Worm (Caenorhabditis elegans): ENCODE data around the gene sld-5.
A peak's percentile ranks its signal among the peaks of the same experiment; 100 is the strongest.

sld-5 gene

ce11 chrV:20237429-20237828 is at the start of gene sld-5:
sld-5 (minus strand) TSS chrV:20237745.
- TF ChIP-seq sup-37 (GFP tag; optimal IDR thresholded peaks at IDR 0.05) (no peak), sox-4 (tag; optimal IDR thresholded peaks at IDR 0.05) (no peak), hpl-2 (GFP tag; optimal IDR thresholded peaks at IDR 0.05) (no peak), isw-1 (GFP tag; IDR thresholded peaks at IDR 0.05) (no peak), nhr-12 (tag; optimal IDR thresholded peaks at IDR 0.05) (no peak), skn-1 (tag; optimal IDR thresholded peaks at IDR 0.05) (no peak), grh-1 (GFP tag; IDR thresholded peaks at IDR 0.05) (no peak), pag-3 (tag; optimal IDR thresholded peaks at IDR 0.05; ENCODE audit: borderline replicate concordance, insufficient read depth) (no peak), pax-3 (tag; optimal IDR thresholded peaks at IDR 0.05) (no peak), tlp-1 (tag; optimal IDR thresholded peaks at IDR 0.05) (no peak), swsn-7 (tag; optimal IDR thresholded peaks at IDR 0.05) (no peak)

ce11 chrV:20282827-20283226 is 45.3 kb upstream of the sld-5 start:
- TF ChIP-seq unc-86 (tag; optimal IDR thresholded peaks at IDR 0.05) (no peak), efl-1 (optimal IDR thresholded peaks at IDR 0.05) (no peak), efl-1 (GFP tag; optimal IDR thresholded peaks at IDR 0.05 in 1 of 2) (peak in 1 of 2 experiments; percentile 34)

- TF ChIP-seq tbx-2 (tag; optimal IDR thresholded peaks at IDR 0.05), result peak; percentile 0
- no peak for TF ChIP-seq egl-27 (tag; optimal IDR thresholded peaks at IDR 0.05)
- TF ChIP-seq nhr-77 (tag; optimal IDR thresholded peaks at IDR 0.05), result peak; percentile 32
- TF ChIP-seq ceh-8 (GFP tag; optimal IDR thresholded peaks at IDR 0.05), result no peak
- TF ChIP-seq blmp-1 (tag; optimal IDR thresholded peaks at IDR 0.05), result no peak
Observed at ce11 chrV:20279811-20280317, 42.3 kb upstream of the sld-5 start, which contains the start of gene pqn-94. pqn-94 (minus strand) TSS chrV:20279861.

- TF ChIP-seq snu-23 (GFP tag; optimal IDR thresholded peaks at IDR 0.05) (no peak), nhr-11 (tag; optimal IDR thresholded peaks at IDR 0.05) (no peak), dpl-1 (GFP tag; optimal IDR thresholded peaks at IDR 0.05) (no peak)
Observed at ce11 chrV:20279309-20279708, 41.8 kb upstream of the sld-5 start.

ce11 chrV:20276923-20277322 is 39.4 kb upstream of the sld-5 start:
- TF ChIP-seq nhr-11 (tag; optimal IDR thresholded peaks at IDR 0.05) (no peak), nhr-237 (tag; optimal IDR thresholded peaks at IDR 0.05) (no peak), jun-1 (tag; optimal IDR thresholded peaks at IDR 0.05) (no peak), ets-5 (GFP tag; IDR thresholded peaks at IDR 0.05) (no peak), nhr-85 (tag) (no peak), lin-13 (GFP tag; optimal IDR thresholded peaks at IDR 0.05) (no peak), efl-1 (optimal IDR thresholded peaks at IDR 0.05) (no peak), efl-1 (GFP tag; optimal IDR thresholded peaks at IDR 0.05 in 1 of 2) (no peak), swsn-7 (tag; optimal IDR thresholded peaks at IDR 0.05) (no peak), nhr-19 (GFP tag; conservative IDR thresholded peaks at IDR 0.05) (no peak)

- no peak for TF ChIP-seq irx-1 (tag; optimal IDR thresholded peaks at IDR 0.05)
- TF ChIP-seq rnt-1 (tag; optimal IDR thresholded peaks at IDR 0.05), result peak; percentile 77
- no peak for TF ChIP-seq ceh-63 (GFP tag; optimal IDR thresholded peaks at IDR 0.05)
- TF ChIP-seq vab-15 (tag; optimal IDR thresholded peaks at IDR 0.05), result no peak
- TF ChIP-seq efl-1 (optimal IDR thresholded peaks at IDR 0.05), result peak; percentile 55 to 66
- peak; percentile 62 to 80 for TF ChIP-seq efl-1 (GFP tag; optimal IDR thresholded peaks at IDR 0.05 in 1 of 2)
- no peak for TF ChIP-seq nhr-28 (tag; optimal IDR thresholded peaks at IDR 0.05)
- no peak for TF ChIP-seq ztf-11 (tag; optimal IDR thresholded peaks at IDR 0.05)
- TF ChIP-seq lin-13 (GFP tag; optimal IDR thresholded peaks at IDR 0.05), result peak; percentile 17
- TF ChIP-seq C16A3.4 (tag; optimal IDR thresholded peaks at IDR 0.05), result peak; percentile 45
- no peak for TF ChIP-seq Y116A8C.19 (tag; optimal IDR thresholded peaks at IDR 0.05; ENCODE audit: borderline replicate concordance)
- no peak for TF ChIP-seq zip-4 (GFP tag; optimal IDR thresholded peaks at IDR 0.05)
- peak; percentile 55 to 79 for TF ChIP-seq lin-35 (GFP tag; optimal IDR thresholded peaks at IDR 0.05)
- no peak for TF ChIP-seq C04F5.9 (tag; optimal IDR thresholded peaks at IDR 0.05)
- peak; percentile 46 for TF ChIP-seq mep-1 (tag; optimal IDR thresholded peaks at IDR 0.05)
- TF ChIP-seq mab-9 (GFP tag; IDR thresholded peaks at IDR 0.05), result no peak
- peak; percentile 59 for TF ChIP-seq skn-1 (tag; optimal IDR thresholded peaks at IDR 0.05)
- no peak for TF ChIP-seq mef-2 (tag; optimal IDR thresholded peaks at IDR 0.05)
- TF ChIP-seq lin-14 (GFP tag; optimal IDR thresholded peaks at IDR 0.05), result no peak
- no peak for TF ChIP-seq mdl-1 (tag; optimal IDR thresholded peaks at IDR 0.05)
- TF ChIP-seq pag-3 (tag; optimal IDR thresholded peaks at IDR 0.05; ENCODE audit: borderline replicate concordance, insufficient read depth), result no peak
Observed at ce11 chrV:20269661-20270137, 32.2 kb upstream of the sld-5 start, which contains the start of the genes prmt-1 and cdkr-3. prmt-1 (minus strand) TSS chrV:20269711. cdkr-3 (plus strand) TSS chrV:20270107.

All from whole organism, L1 larva.